Worm (Caenorhabditis elegans): Measurements from ENCODE around the gene tbx-36.

tbx-36 gene

DNA sequence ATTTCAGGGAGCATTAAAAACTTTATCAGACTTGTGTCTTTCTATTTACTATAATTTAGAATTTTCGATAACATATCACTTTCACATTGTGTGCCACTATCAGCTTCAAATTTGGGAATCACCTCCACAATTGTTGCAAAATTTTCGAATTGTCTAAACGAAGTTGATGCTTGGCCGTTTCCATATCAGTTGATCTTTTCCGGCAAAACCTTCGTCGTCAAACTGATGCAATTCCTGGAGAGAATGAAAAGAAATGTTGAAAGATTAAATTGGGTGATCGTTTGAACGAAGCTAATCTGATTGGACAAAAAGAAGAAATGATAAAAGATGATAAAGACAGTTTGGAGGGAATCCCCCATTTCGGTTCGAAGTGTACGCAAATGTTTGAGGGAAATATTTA, 5.2 kb downstream of the tbx-36 start (continued):
- no peak for TF ChIP-seq ccch-3 (GFP tag; optimal IDR thresholded peaks at IDR 0.05)
- no peak for TF ChIP-seq him-1 (tag; optimal IDR thresholded peaks at IDR 0.05)
- peak; percentile 81 for TF ChIP-seq repo-1 (tag; optimal IDR thresholded peaks at IDR 0.05)
- peak; percentile 92 for TF ChIP-seq atf-7 (tag; optimal IDR thresholded peaks at IDR 0.05)
- TF ChIP-seq nhr-90 (tag; optimal IDR thresholded peaks at IDR 0.05): peak; percentile 25
- no peak for TF ChIP-seq F55B11.4 (tag; optimal IDR thresholded peaks at IDR 0.05; ENCODE audit: borderline replicate concordance, insufficient read depth)
- peak; percentile 31 for TF ChIP-seq tbp1 (GFP tag; optimal IDR thresholded peaks at IDR 0.05)
- peak in 1 of 3 experiments; percentile 53 for TF ChIP-seq lin-35 (GFP tag; optimal IDR thresholded peaks at IDR 0.05)
- TF ChIP-seq F52B5.7 (tag; optimal IDR thresholded peaks at IDR 0.05): peak; percentile 55
- peak; percentile 57; the same call in 1 of the 2 replicates for TF ChIP-seq hsf-1 (GFP tag; IDR thresholded peaks at IDR 0.05)
- peak; percentile 21; the same call in 1 of the 2 replicates for TF ChIP-seq dox-1 (GFP tag; IDR thresholded peaks at IDR 0.05)
- TF ChIP-seq Y53G8AR.9 (GFP tag; conservative IDR thresholded peaks at IDR 0.05): peak; percentile 83
- peak; percentile 88 for TF ChIP-seq ets-4 (GFP tag; optimal IDR thresholded peaks at IDR 0.05)
- TF ChIP-seq B0336.3 (GFP tag; IDR thresholded peaks at IDR 0.05): 0 out of 2 replicates have a peak, but pooled peaks have one; percentile 22
- peak; percentile 26; the same call in 1 of the 2 replicates for TF ChIP-seq hmg-1.2 (GFP tag; IDR thresholded peaks at IDR 0.05)
- peak; percentile 8 for TF ChIP-seq F23B12.7 (tag; optimal IDR thresholded peaks at IDR 0.05; ENCODE audit: insufficient read depth)
- TF ChIP-seq lin-26 (GFP tag; IDR thresholded peaks at IDR 0.05): no peak
- TF ChIP-seq madf-3 (GFP tag; IDR thresholded peaks at IDR 0.05): peak; percentile 67; the same call in 1 of the 2 replicates
- peak; percentile 19 for TF ChIP-seq athp-1 (tag; optimal IDR thresholded peaks at IDR 0.05)
- no peak for TF ChIP-seq F57A8.1 (GFP tag; optimal IDR thresholded peaks at IDR 0.05)
- TF ChIP-seq tbx-9 (tag; optimal IDR thresholded peaks at IDR 0.05; ENCODE audit: borderline replicate concordance): no peak
- TF ChIP-seq tlf-1 (GFP tag; optimal IDR thresholded peaks at IDR 0.05): peak; percentile 64
- TF ChIP-seq ceh-79 (tag; optimal IDR thresholded peaks at IDR 0.05): no peak
- no peak for TF ChIP-seq Y67H2A.10 (GFP tag; conservative IDR thresholded peaks at IDR 0.05)
- TF ChIP-seq zim-3 (tag; optimal IDR thresholded peaks at IDR 0.05): peak; percentile 49
- TF ChIP-seq snpc-4 (GFP tag; optimal IDR thresholded peaks at IDR 0.05): no peak
- peak in 1 of 4 experiments; percentile 34 for TF ChIP-seq snpc-4 (tag; optimal IDR thresholded peaks at IDR 0.05)
- TF ChIP-seq rcor-1 (GFP tag; IDR thresholded peaks at IDR 0.05): 0 out of 2 replicates have a peak, but pooled peaks have one; percentile 16
- TF ChIP-seq ekl-4 (GFP tag; IDR thresholded peaks at IDR 0.05): peak; percentile 69; the same call in 1 of the 2 replicates
- 0 out of 2 replicates have a peak, but pooled peaks have one; percentile 17 for TF ChIP-seq egl-44 (GFP tag; IDR thresholded peaks at IDR 0.05)
- TF ChIP-seq Y56A3A.18 (GFP tag; IDR thresholded peaks at IDR 0.05): peak; percentile 67
- peak; percentile 43; the same call in 1 of the 2 replicates for TF ChIP-seq madf-6 (GFP tag; IDR thresholded peaks at IDR 0.05)
- no peak for TF ChIP-seq K12H6.12 (tag; optimal IDR thresholded peaks at IDR 0.05)
- TF ChIP-seq ztf-26 (tag; optimal IDR thresholded peaks at IDR 0.05): peak; percentile 41
- TF ChIP-seq mcd-1 (GFP tag; IDR thresholded peaks at IDR 0.05): peak; percentile 44; the same call in 1 of the 2 replicates
- no peak for TF ChIP-seq zfh-2 (GFP tag; conservative IDR thresholded peaks at IDR 0.05)
- TF ChIP-seq lin-40 (tag; optimal IDR thresholded peaks at IDR 0.05): peak; percentile 58
- TF ChIP-seq ztf-18 (tag; optimal IDR thresholded peaks at IDR 0.05): peak; percentile 26
- TF ChIP-seq B0019.2 (GFP tag; conservative IDR thresholded peaks at IDR 0.05): no peak
- peak; percentile 95 for TF ChIP-seq nhr-80 (tag; optimal IDR thresholded peaks at IDR 0.05)
- TF ChIP-seq K11D2.4 (GFP tag; IDR thresholded peaks at IDR 0.05): 0 out of 2 replicates have a peak, but pooled peaks have one; percentile 22
- 0 out of 2 replicates have a peak, but pooled peaks have one; percentile 15 for TF ChIP-seq ceh-40 (GFP tag; IDR thresholded peaks at IDR 0.05)
- TF ChIP-seq lsy-27 (tag; optimal IDR thresholded peaks at IDR 0.05; ENCODE audit: borderline replicate concordance, insufficient read depth): no peak
- peak; percentile 45 for TF ChIP-seq ZK185.1 (tag; optimal IDR thresholded peaks at IDR 0.05; ENCODE audit: poor library complexity, severe bottlenecking)
- TF ChIP-seq aptf-3 (GFP tag; IDR thresholded peaks at IDR 0.05): no peak
- TF ChIP-seq nfyb-1 (GFP tag; IDR thresholded peaks at IDR 0.05): no peak
- 0 out of 2 replicates have a peak, but pooled peaks have one; percentile 20 for TF ChIP-seq D2030.7 (GFP tag; IDR thresholded peaks at IDR 0.05)
- peak; percentile 28 for TF ChIP-seq die-1 (tag; optimal IDR thresholded peaks at IDR 0.05)

All from whole organism, young adult.